Worm (Caenorhabditis elegans): ENCODE results near the gene pph-2.

pph-2 gene

ce11 chrIV:11867652-11868232 lies 9.8 kb downstream of the pph-2 start:
- TF ChIP-seq ets-7 (tag; optimal IDR thresholded peaks at IDR 0.05): no peak
- no peak for TF ChIP-seq ceh-36 (tag; optimal IDR thresholded peaks at IDR 0.05)
- no peak for TF ChIP-seq hmg-4 (GFP tag; optimal IDR thresholded peaks at IDR 0.05)
- no peak for TF ChIP-seq hnd-1 (tag; optimal IDR thresholded peaks at IDR 0.05)
- TF ChIP-seq flt-1 (GFP tag; IDR thresholded peaks at IDR 0.05): no peak

- no peak for TF ChIP-seq tbx-37 (GFP tag; conservative IDR thresholded peaks at IDR 0.05)
- TF ChIP-seq F13C5.2 (tag; optimal IDR thresholded peaks at IDR 0.05): no peak
- TF ChIP-seq scrt-1 (GFP tag; IDR thresholded peaks at IDR 0.05): no peak
- no peak for TF ChIP-seq hnd-1 (tag; optimal IDR thresholded peaks at IDR 0.05)
- no peak for TF ChIP-seq ama-1 (optimal IDR thresholded peaks at IDR 0.05)
Measured at ce11 chrIV:11864226-11864625, 13.3 kb downstream of the pph-2 start, which contains the start of gene trpa-1. TSS of gene trpa-1 (plus strand) at chrIV:11864526.

ce11 chrIV:11863428-11863827 lies 14.1 kb downstream of the pph-2 start:
- no peak for TF ChIP-seq hnd-1 (tag; optimal IDR thresholded peaks at IDR 0.05)
- TF ChIP-seq ama-1 (optimal IDR thresholded peaks at IDR 0.05): no peak
- TF ChIP-seq tra-4 (tag; optimal IDR thresholded peaks at IDR 0.05): no peak

DNA sequence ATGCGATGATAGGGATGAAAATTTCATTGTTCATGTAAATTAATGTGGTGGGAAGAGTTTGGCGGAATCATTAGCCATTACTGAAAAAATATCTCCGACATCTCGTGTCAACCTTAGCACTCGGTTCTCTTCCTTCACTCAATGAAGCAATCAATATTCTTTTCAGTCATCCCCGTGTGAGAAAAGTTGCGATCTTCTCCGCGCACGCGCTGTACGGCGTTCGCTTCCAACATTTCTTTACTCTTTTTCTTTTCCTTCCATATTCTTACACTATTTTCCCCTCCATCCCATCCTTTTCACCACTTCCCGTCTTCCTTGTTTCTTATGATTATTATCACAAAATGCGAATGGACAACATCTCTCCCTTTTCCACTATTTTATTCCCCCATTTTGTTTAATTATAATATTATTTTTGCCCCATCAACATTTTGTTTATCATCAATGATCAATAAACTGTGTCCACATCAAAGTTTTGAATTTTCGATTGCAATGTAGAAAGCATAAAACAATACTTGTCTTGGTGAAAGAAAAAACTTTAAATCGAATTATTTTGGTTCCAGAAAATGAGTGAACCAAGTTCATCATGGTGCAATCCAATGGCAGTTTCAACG lies 17.5 kb downstream of the pph-2 start, which contains the start of gene mob-1:
TSS of gene mob-1 (plus strand) at position 561 of the 611 bp plus-strand sequence.
- TF ChIP-seq ets-7 (tag; optimal IDR thresholded peaks at IDR 0.05) (no peak), flt-1 (GFP tag; IDR thresholded peaks at IDR 0.05) (no peak), aly-1 (tag; optimal IDR thresholded peaks at IDR 0.05) (no peak), ceh-36 (tag; optimal IDR thresholded peaks at IDR 0.05) (no peak), F13C5.2 (tag; optimal IDR thresholded peaks at IDR 0.05) (no peak), hnd-1 (tag; optimal IDR thresholded peaks at IDR 0.05) (no peak), pes-1 (GFP tag; IDR thresholded peaks at IDR 0.05) (no peak), hmbx-1 (tag; optimal IDR thresholded peaks at IDR 0.05) (no peak), hmg-4 (GFP tag; optimal IDR thresholded peaks at IDR 0.05) (no peak), ceh-13 (GFP tag; optimal IDR thresholded peaks at IDR 0.05) (no peak), tbx-11 (GFP tag; IDR thresholded peaks at IDR 0.05) (no peak), scrt-1 (GFP tag; IDR thresholded peaks at IDR 0.05) (no peak), ama-1 (optimal IDR thresholded peaks at IDR 0.05) (no peak), tra-4 (tag; optimal IDR thresholded peaks at IDR 0.05) (no peak), tbx-37 (GFP tag; conservative IDR thresholded peaks at IDR 0.05) (no peak), B0310.2 (tag; optimal IDR thresholded peaks at IDR 0.05) (no peak), sea-1 (GFP tag; conservative IDR thresholded peaks at IDR 0.05) (no peak)

DNA sequence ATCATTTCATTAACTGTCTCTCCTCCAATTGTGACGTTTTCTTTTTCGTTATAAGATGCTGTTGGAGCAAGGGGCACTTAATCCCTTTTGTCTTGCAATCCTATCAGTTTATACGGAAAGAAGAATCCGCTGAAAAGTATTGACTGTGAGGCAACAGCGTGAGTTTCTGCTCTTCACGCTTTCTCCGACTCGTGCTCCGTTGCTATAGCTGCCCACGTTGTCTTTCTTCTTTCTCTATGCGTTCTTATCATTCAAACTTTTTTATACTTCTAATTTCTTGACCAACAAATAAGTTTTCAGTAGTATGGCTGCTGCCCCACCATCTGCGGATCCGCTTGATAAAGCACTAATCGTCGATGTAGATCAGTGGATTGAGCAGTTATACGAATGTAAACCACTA lies 19.4 kb downstream of the pph-2 start, which contains the start of gene let-92:
TSS of gene let-92 (plus strand) at position 301 of the 400 bp plus-strand sequence.
- TF ChIP-seq aly-1 (tag; optimal IDR thresholded peaks at IDR 0.05): no peak
- no peak for TF ChIP-seq flt-1 (GFP tag; IDR thresholded peaks at IDR 0.05)
- TF ChIP-seq hmbx-1 (tag; optimal IDR thresholded peaks at IDR 0.05): no peak
- TF ChIP-seq hmg-4 (GFP tag; optimal IDR thresholded peaks at IDR 0.05): no peak
- TF ChIP-seq F13C5.2 (tag; optimal IDR thresholded peaks at IDR 0.05): no peak
- TF ChIP-seq scrt-1 (GFP tag; IDR thresholded peaks at IDR 0.05): no peak
- TF ChIP-seq tra-4 (tag; optimal IDR thresholded peaks at IDR 0.05): no peak
- TF ChIP-seq B0310.2 (tag; optimal IDR thresholded peaks at IDR 0.05): no peak
- no peak for TF ChIP-seq ceh-36 (tag; optimal IDR thresholded peaks at IDR 0.05)

ce11 chrIV:11857159-11857565 lies 20.4 kb downstream of the pph-2 start:
- TF ChIP-seq B0310.2 (tag; optimal IDR thresholded peaks at IDR 0.05) (no peak), aly-1 (tag; optimal IDR thresholded peaks at IDR 0.05) (peak; percentile 67), flt-1 (GFP tag; IDR thresholded peaks at IDR 0.05) (0 out of 2 replicates have a peak, but pooled peaks have one; percentile 18), hmg-4 (GFP tag; optimal IDR thresholded peaks at IDR 0.05) (peak; percentile 60), tra-4 (tag; optimal IDR thresholded peaks at IDR 0.05) (no peak), tbx-11 (GFP tag; IDR thresholded peaks at IDR 0.05) (no peak)

- TF ChIP-seq ama-1 (optimal IDR thresholded peaks at IDR 0.05): no peak
- TF ChIP-seq pes-1 (GFP tag; IDR thresholded peaks at IDR 0.05): no peak
- TF ChIP-seq tra-4 (tag; optimal IDR thresholded peaks at IDR 0.05): no peak
Measured at ce11 chrIV:11855900-11856660, 21.5 kb downstream of the pph-2 start, which contains the start of gene ech-2. TSS of gene ech-2 (minus strand) at chrIV:11856351.

- TF ChIP-seq ceh-13 (GFP tag; optimal IDR thresholded peaks at IDR 0.05) (no peak), flt-1 (GFP tag; IDR thresholded peaks at IDR 0.05) (no peak), tbx-11 (GFP tag; IDR thresholded peaks at IDR 0.05) (no peak), pes-1 (GFP tag; IDR thresholded peaks at IDR 0.05) (no peak), ceh-36 (tag; optimal IDR thresholded peaks at IDR 0.05) (no peak), F13C5.2 (tag; optimal IDR thresholded peaks at IDR 0.05) (no peak)
Measured at ce11 chrIV:11855424-11855823, 22.1 kb downstream of the pph-2 start.
